Worm (Caenorhabditis elegans) whole organism, young adult: Measurements from ENCODE around the gene F16G10.11.

Source experiments
- F10E7.11 ChIP-seq: sonication (generic microtip); optimal IDR thresholded peaks from 2 replicates; lab custom pipeline; 2017; ENCODE audit warnings: mild to moderate bottlenecking, missing genetic modification characterization, moderate library complexity, missing compliant biosample characterization
- F23B12.7 ChIP-seq: sonication (generic microtip); optimal IDR thresholded peaks from 2 replicates; lab custom pipeline; 2017; ENCODE audit warnings: missing genetic modification characterization, mild to moderate bottlenecking, missing compliant biosample characterization, antibody characterized with exemption, moderate library complexity; ENCODE audit not compliant: insufficient read depth
- F57A8.1 ChIP-seq: fragments of 200-800 bp; sonication (Bioruptor generic); optimal IDR thresholded peaks from 2 replicates; lab custom pipeline; 2018; ENCODE audit warnings: mild to moderate bottlenecking, missing genetic modification characterization, moderate library complexity, missing compliant biosample characterization
- K12H6.12 ChIP-seq: fragments of 200-800 bp; sonication (Bioruptor generic); optimal IDR thresholded peaks from 2 replicates; lab custom pipeline; 2018; ENCODE audit warnings: mild to moderate bottlenecking, missing genetic modification characterization, missing compliant biosample characterization
- Y53G8AR.9 ChIP-seq: fragments of 200-800 bp; sonication (Bioruptor generic); conservative IDR thresholded peaks from 2 replicates; pipeline ENCODE4 v1.3.6; 2022; ENCODE audit warnings: missing genetic modification reagents, missing genetic modification characterization, missing compliant biosample characterization
- Y79H2A.3 ChIP-seq: fragments of 200-800 bp; sonication (Bioruptor generic); conservative IDR thresholded peaks from 2 replicates; pipeline ENCODE4 v1.3.6; 2022; ENCODE audit warnings: missing genetic modification reagents, missing genetic modification characterization, missing compliant biosample characterization
- aptf-3 ChIP-seq: fragments of 200-800 bp; sonication (Bioruptor generic); IDR thresholded peaks from 2 replicates; pipeline ENCODE4 v1.3.6; 2022; ENCODE audit warnings: missing genetic modification characterization, missing compliant biosample characterization
- attf-3 ChIP-seq: fragments of 200-800 bp; sonication (Bioruptor generic); conservative IDR thresholded peaks from 2 replicates; pipeline ENCODE4 v1.3.6; 2022; ENCODE audit warnings: missing genetic modification reagents, missing genetic modification characterization, missing compliant biosample characterization
- attf-5 ChIP-seq: fragments of 200-800 bp; sonication (Bioruptor generic); optimal IDR thresholded peaks from 2 replicates; lab custom pipeline; 2018; ENCODE audit warnings: mild to moderate bottlenecking, missing genetic modification characterization, missing compliant biosample characterization
- ccch-3 ChIP-seq: fragments of 200-800 bp; sonication (Bioruptor generic); optimal IDR thresholded peaks from 2 replicates; lab custom pipeline; 2018; ENCODE audit warnings: mild to moderate bottlenecking, missing genetic modification characterization, missing compliant biosample characterization
- cebp-2 ChIP-seq: fragments of 200-800 bp; sonication (Bioruptor generic); IDR thresholded peaks from 2 replicates; pipeline ENCODE4 v1.3.6; 2022; ENCODE audit warnings: missing genetic modification characterization, missing compliant biosample characterization
- ceh-91 ChIP-seq: fragments of 200-800 bp; sonication (Bioruptor generic); IDR thresholded peaks from 2 replicates; pipeline ENCODE4 v1.3.6; 2022; ENCODE audit warnings: missing genetic modification reagents, missing genetic modification characterization, missing compliant biosample characterization
- die-1 ChIP-seq: sonication (generic microtip); optimal IDR thresholded peaks from 2 replicates; lab custom pipeline; 2016; ENCODE audit warnings: missing genotype, mild to moderate bottlenecking, missing genetic modification characterization, missing compliant biosample characterization
- dox-1 ChIP-seq: fragments of 200-800 bp; sonication (Bioruptor generic); IDR thresholded peaks from 2 replicates; pipeline ENCODE4 v1.3.6; 2022; ENCODE audit warnings: missing genetic modification reagents, missing genetic modification characterization, missing compliant biosample characterization
- dpl-1 ChIP-seq: fragments of 150-350 bp; optimal IDR thresholded peaks from 2 replicates; lab custom pipeline; 2014; ENCODE audit warnings: missing biosample characterization, missing genetic modification reagents, missing genetic modification characterization
- egl-18 ChIP-seq: fragments of 200-800 bp; sonication (Bioruptor generic); IDR thresholded peaks from 2 replicates; pipeline ENCODE4 v1.3.6; 2022; ENCODE audit warnings: missing genetic modification reagents, missing genetic modification characterization, missing compliant biosample characterization
- egrh-3 ChIP-seq: fragments of 200-800 bp; sonication (Bioruptor generic); IDR thresholded peaks from 2 replicates; pipeline ENCODE4 v1.3.6; 2022; ENCODE audit warnings: missing genetic modification reagents, missing genetic modification characterization, missing compliant biosample characterization
- ekl-4 ChIP-seq: fragments of 200-800 bp; sonication (Bioruptor generic); IDR thresholded peaks from 2 replicates; pipeline ENCODE4 v1.3.6; 2022; ENCODE audit warnings: missing genetic modification reagents, missing genetic modification characterization, missing compliant biosample characterization
- ets-4 ChIP-seq: fragments of 200-800 bp; sonication (Bioruptor generic); optimal IDR thresholded peaks from 2 replicates; lab custom pipeline; 2018; ENCODE audit warnings: mild to moderate bottlenecking, missing genetic modification characterization, missing compliant biosample characterization
- fkh-3 ChIP-seq: sonication (generic microtip); optimal IDR thresholded peaks from 2 replicates; lab custom pipeline; 2016; ENCODE audit warnings: mild to moderate bottlenecking, missing genetic modification characterization, missing compliant biosample characterization
- hmg-20 ChIP-seq: fragments of 200-800 bp; sonication (Bioruptor generic); IDR thresholded peaks from 2 replicates; pipeline ENCODE4 v1.3.6; 2022; ENCODE audit warnings: missing genetic modification reagents, missing genetic modification characterization, missing compliant biosample characterization
- let-526 ChIP-seq: fragments of 200-800 bp; sonication (Bioruptor generic); IDR thresholded peaks from 2 replicates; pipeline ENCODE4 v1.3.6; 2022; ENCODE audit warnings: missing genetic modification reagents, missing genetic modification characterization, missing compliant biosample characterization
- let-607 ChIP-seq, 2 experiments: fragments of 200-800 bp in 1 of 2; sonication (Bioruptor generic) in 1 of 2; sonication (generic microtip) in 1 of 2; optimal IDR thresholded peaks; 2 replicates each; lab custom pipeline; 2016 to 2018; ENCODE audit warnings: mild to moderate bottlenecking in 2 of 2, missing compliant biosample characterization in 2 of 2, missing genetic modification characterization in 2 of 2, moderate library complexity in 2 of 2, missing genotype in 1 of 2
- lir-1 ChIP-seq: fragments of 200-800 bp; sonication (Bioruptor generic); conservative IDR thresholded peaks from 2 replicates; pipeline ENCODE4 v1.3.6; 2022; ENCODE audit warnings: missing genetic modification reagents, missing genetic modification characterization, missing compliant biosample characterization
- lsl-1 ChIP-seq: fragments of 200-800 bp; sonication (Bioruptor generic); optimal IDR thresholded peaks from 2 replicates; lab custom pipeline; 2018; ENCODE audit warnings: mild to moderate bottlenecking, missing genetic modification characterization, moderate library complexity, missing compliant biosample characterization
- lsy-27 ChIP-seq: sonication (generic microtip); optimal IDR thresholded peaks from 2 replicates; lab custom pipeline; 2017; ENCODE audit warnings: missing genetic modification characterization, mild to moderate bottlenecking, missing compliant biosample characterization, antibody characterized with exemption, missing genotype, borderline replicate concordance; ENCODE audit not compliant: insufficient read depth
- madf-10 ChIP-seq: sonication (generic microtip); optimal IDR thresholded peaks from 2 replicates; lab custom pipeline; 2016; ENCODE audit warnings: mild to moderate bottlenecking, missing genetic modification characterization, missing compliant biosample characterization
- nfyb-1 ChIP-seq: fragments of 200-800 bp; sonication (Bioruptor generic); IDR thresholded peaks from 2 replicates; pipeline ENCODE4 v1.3.6; 2022; ENCODE audit warnings: missing genetic modification reagents, missing genetic modification characterization, missing compliant biosample characterization
- nhr-27 ChIP-seq: fragments of 200-800 bp; sonication (Bioruptor generic); optimal IDR thresholded peaks from 2 replicates; lab custom pipeline; 2018; ENCODE audit warnings: mild to moderate bottlenecking, missing genetic modification characterization, moderate library complexity, missing compliant biosample characterization
- nhr-90 ChIP-seq: sonication (generic microtip); optimal IDR thresholded peaks from 2 replicates; lab custom pipeline; 2016; ENCODE audit warnings: missing genotype, mild to moderate bottlenecking, missing genetic modification characterization, missing compliant biosample characterization
- pha-4 ChIP-seq: fragments of 150-350 bp; sonication (generic microtip); optimal IDR thresholded peaks from 2 replicates; lab custom pipeline; 2014; ENCODE audit warnings: missing biosample characterization, missing genetic modification reagents, missing genetic modification characterization
- rec-8 ChIP-seq, 2 experiments: sonication (generic microtip); optimal IDR thresholded peaks; 2 replicates each; lab custom pipeline; 2016; ENCODE audit warnings: mild to moderate bottlenecking in 2 of 2, missing genetic modification characterization in 2 of 2, missing genetic modification reagents in 2 of 2, missing genotype in 2 of 2, missing biosample characterization in 1 of 2, missing compliant biosample characterization in 1 of 2, moderate library complexity in 1 of 2
- snpc-4 ChIP-seq, 5 experiments: fragments of 150-350 bp in 1 of 5; sonication (generic microtip) in 4 of 5; optimal IDR thresholded peaks; 2 replicates each; lab custom pipeline; 2014 to 2018; ENCODE audit warnings: missing genetic modification characterization in 5 of 5, missing biosample characterization in 3 of 5, antibody characterized with exemption in 2 of 5, mild to moderate bottlenecking in 2 of 5, missing compliant biosample characterization in 2 of 5, missing genotype in 2 of 5, moderate library complexity in 2 of 5, missing genetic modification reagents in 1 of 5
- sptf-2 ChIP-seq: fragments of 200-800 bp; sonication (Bioruptor generic); optimal IDR thresholded peaks from 2 replicates; lab custom pipeline; 2018; ENCODE audit warnings: mild to moderate bottlenecking, missing genetic modification characterization, missing compliant biosample characterization
- tbp1 ChIP-seq: fragments of 200-800 bp; sonication (Bioruptor generic); optimal IDR thresholded peaks from 2 replicates; lab custom pipeline; 2018; ENCODE audit warnings: mild to moderate bottlenecking, missing genetic modification characterization, missing compliant biosample characterization
- ztf-18 ChIP-seq: sonication (generic microtip); optimal IDR thresholded peaks from 2 replicates; lab custom pipeline; 2016; ENCODE audit warnings: missing genotype, mild to moderate bottlenecking, missing genetic modification characterization, missing compliant biosample characterization
- ztf-22 ChIP-seq: fragments of 200-800 bp; sonication (Bioruptor generic); optimal IDR thresholded peaks from 2 replicates; lab custom pipeline; 2018; ENCODE audit warnings: mild to moderate bottlenecking, missing genetic modification characterization, moderate library complexity, missing compliant biosample characterization
- ztf-25 ChIP-seq: fragments of 200-800 bp; sonication (Bioruptor generic); IDR thresholded peaks from 2 replicates; pipeline ENCODE4 v1.3.6; 2022; ENCODE audit warnings: missing genetic modification reagents, missing genetic modification characterization, missing compliant biosample characterization
- ztf-26 ChIP-seq: sonication (generic microtip); optimal IDR thresholded peaks from 2 replicates; lab custom pipeline; 2017; ENCODE audit warnings: missing genetic modification characterization, missing compliant biosample characterization
- ztf-3 ChIP-seq: fragments of 200-800 bp; sonication (Bioruptor generic); optimal IDR thresholded peaks from 2 replicates; lab custom pipeline; 2018; ENCODE audit warnings: mild to moderate bottlenecking, missing genetic modification characterization, missing compliant biosample characterization

The F16G10.11 gene

DNA sequence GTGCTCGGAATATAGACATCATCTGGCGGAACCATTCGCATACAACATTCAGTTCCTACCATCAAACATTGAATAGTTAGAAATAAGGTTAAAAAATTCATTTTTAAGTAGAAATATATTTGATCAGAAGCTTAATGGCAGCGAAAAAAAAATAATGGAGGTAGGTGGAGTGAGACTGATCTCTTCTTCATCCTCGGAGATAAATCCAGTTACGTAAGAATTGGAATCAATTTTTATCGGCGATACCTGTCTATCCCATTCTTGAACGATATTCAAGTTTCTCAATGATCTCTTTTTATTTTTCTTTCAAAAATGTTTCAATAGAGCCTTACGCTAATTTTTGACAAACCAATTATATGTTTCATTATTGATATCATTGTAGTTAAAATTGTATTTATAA lies 8.2 kb downstream of the F16G10.11 start, which contains the start of gene F16G10.9:
TSS of gene F16G10.9 (minus strand) at position 101 of the 400 bp plus-strand sequence.
- TF ChIP-seq attf-3 (GFP tag; lab: Robert Waterston, UW): no peak
- TF ChIP-seq ccch-3 (GFP tag; lab: Kevin White, UChicago): no peak
- no peak for TF ChIP-seq hmg-20 (GFP tag; lab: Robert Waterston, UW)
- no peak for TF ChIP-seq let-607 (tag; optimal IDR thresholded peaks at IDR 0.05; lab: Kevin White, UChicago)
- TF ChIP-seq ekl-4 (GFP tag; lab: Robert Waterston, UW): no peak
- TF ChIP-seq cebp-2 (GFP tag; lab: Robert Waterston, UW): no peak
- no peak for TF ChIP-seq pha-4 (tag; lab: Kevin White, UChicago)
- TF ChIP-seq attf-5 (GFP tag; lab: Kevin White, UChicago): no peak
- TF ChIP-seq Y53G8AR.9 (GFP tag; lab: Robert Waterston, UW): no peak
- no peak for TF ChIP-seq egl-18 (GFP tag; lab: Robert Waterston, UW)
- no peak for TF ChIP-seq ztf-3 (GFP tag; lab: Kevin White, UChicago)
- TF ChIP-seq die-1: no peak
- TF ChIP-seq lsy-27 (tag; lab: Kevin White, UChicago): no peak
- no peak for TF ChIP-seq ztf-22 (GFP tag; lab: Kevin White, UChicago)
- no peak for TF ChIP-seq nfyb-1
- no peak for TF ChIP-seq dpl-1 (GFP tag; lab: Kevin White, UChicago)
- no peak for TF ChIP-seq ceh-91 (GFP tag; lab: Robert Waterston, UW)
- TF ChIP-seq, all 124 proteins: peak for 0

DNA sequence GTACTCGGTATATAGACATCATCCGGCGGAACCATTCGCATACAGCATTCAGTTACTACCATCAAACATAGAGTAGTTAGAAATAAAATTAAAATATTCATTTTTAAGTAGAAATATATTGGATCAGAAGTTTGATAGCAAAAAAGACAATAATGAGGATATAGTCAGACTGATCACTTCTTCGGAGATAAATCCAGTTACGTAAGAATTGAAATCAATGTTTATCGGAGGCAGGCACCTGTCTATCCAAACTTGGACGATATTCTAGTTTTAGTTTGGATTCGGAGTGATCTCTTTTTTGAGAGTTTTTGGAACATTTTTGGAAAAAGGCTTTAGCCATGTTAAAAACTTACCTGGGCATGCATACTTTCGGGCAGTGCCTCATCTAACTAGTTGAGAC lies 10.4 kb downstream of the F16G10.11 start, which contains the start of gene F16G10.8:
TSS of gene F16G10.8 (minus strand) at position 101 of the 400 bp plus-strand sequence.
- TF ChIP-seq let-526 (GFP tag; lab: Robert Waterston, UW) (no peak), ztf-25 (GFP tag; lab: Robert Waterston, UW) (no peak), lir-1 (GFP tag; lab: Robert Waterston, UW) (no peak), F23B12.7 (tag; lab: Kevin White, UChicago) (no peak), aptf-3 (no peak), F57A8.1 (no peak)

DNA sequence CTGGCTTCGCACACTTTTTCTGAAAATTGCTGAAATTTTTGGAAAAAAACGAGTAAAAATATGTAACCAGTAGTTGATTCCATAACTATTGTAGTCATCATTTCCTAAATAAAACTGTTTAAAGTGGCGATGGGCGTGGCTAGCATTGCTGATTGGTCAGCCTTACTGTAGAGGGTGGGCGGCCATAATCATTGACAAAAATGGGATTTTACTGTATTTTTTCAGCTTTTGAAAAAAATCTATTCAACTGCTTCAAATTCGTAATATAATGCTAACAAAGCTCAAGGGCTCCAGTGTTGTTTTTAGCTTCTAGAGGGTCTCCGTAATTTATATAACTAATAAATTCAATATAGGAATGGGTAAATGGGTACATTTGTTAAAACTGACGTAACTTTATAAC lies 13.5 kb downstream of the F16G10.11 start, which contains the start of gene F16G10.7:
TSS of gene F16G10.7 (minus strand) at position 101 of the 400 bp plus-strand sequence.
- TF ChIP-seq K12H6.12 (no peak), tbp1 (GFP tag; lab: Kevin White, UChicago) (no peak), ets-4 (GFP tag; lab: Kevin White, UChicago) (no peak), lsl-1 (no peak), nhr-27 (no peak), ccch-3 (GFP tag; lab: Kevin White, UChicago) (no peak), F10E7.11 (tag; lab: Kevin White, UChicago) (no peak)

DNA sequence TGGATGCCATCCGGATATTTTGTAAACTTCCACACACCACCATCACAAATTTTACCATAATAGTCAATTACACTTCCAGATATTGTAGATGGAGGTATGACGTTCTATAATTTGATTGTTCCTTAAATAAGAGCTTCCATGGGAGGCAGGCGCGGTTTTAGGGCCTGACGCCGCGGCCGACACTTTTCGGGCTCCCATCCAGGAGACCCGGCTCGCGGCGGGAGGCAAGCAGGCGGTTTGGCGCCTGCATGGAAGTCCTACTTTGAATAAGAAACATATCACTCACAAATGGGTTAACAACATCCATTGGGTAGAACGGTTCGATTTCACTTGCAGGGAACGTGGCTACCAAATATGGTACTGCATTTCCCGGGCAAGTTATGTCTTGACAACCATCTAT lies 14.0 kb downstream of the F16G10.11 start:
- TF ChIP-seq ztf-26 (tag; lab: Kevin White, UChicago) (no peak), egrh-3 (GFP tag; lab: Robert Waterston, UW) (peak; percentile 55; the same call in 1 of the 2 replicates)

DNA sequence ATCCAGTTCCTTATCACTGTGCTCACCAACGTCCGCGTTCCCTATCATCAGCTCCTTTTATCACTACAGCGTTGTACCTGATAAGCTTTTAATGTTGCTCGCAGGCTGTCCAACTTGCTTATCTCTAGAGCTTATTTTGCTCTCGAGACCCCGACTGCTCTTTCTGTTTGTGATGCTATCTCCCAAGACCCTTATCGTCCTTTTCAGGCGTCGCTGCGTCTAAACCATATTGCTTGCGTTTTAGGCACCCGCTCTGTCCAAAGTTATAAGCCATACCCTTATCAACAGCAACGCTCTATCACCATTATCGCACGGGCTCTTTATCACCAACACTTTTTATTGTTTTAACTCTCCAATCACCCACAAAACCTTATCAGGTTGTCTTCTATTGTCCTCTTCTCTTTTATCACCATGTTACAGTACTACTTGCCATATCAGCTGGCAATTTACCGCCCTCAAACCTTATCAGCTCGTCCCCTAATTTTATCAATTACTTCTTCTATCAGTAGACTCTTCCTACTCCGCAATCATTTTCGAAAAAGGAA lies 15.2 kb downstream of the F16G10.11 start:
- peak; percentile 91 for TF ChIP-seq nfyb-1
- peak; percentile 41 for TF ChIP-seq madf-10 (tag; lab: Kevin White, UChicago)
- TF ChIP-seq snpc-4 (GFP tag; optimal IDR thresholded peaks at IDR 0.05; lab: Kevin White, UChicago): no peak
- TF ChIP-seq snpc-4 (tag; optimal IDR thresholded peaks at IDR 0.05; lab: Kevin White, UChicago): peak in 1 of 4 experiments; percentile 44
- TF ChIP-seq ztf-18: peak; percentile 12
- no peak for TF ChIP-seq fkh-3 (tag; lab: Kevin White, UChicago)
- peak; percentile 79 to 88 for TF ChIP-seq let-607 (tag; optimal IDR thresholded peaks at IDR 0.05; lab: Kevin White, UChicago)
- TF ChIP-seq Y79H2A.3: no peak
- peak; percentile 64 for TF ChIP-seq sptf-2 (GFP tag; lab: Kevin White, UChicago)
- peak; percentile 90; the same call in 1 of the 2 replicates for TF ChIP-seq dox-1
- peak; percentile 97 for TF ChIP-seq nhr-90
- TF ChIP-seq ztf-26 (tag; lab: Kevin White, UChicago): peak; percentile 19
- no peak for TF ChIP-seq rec-8 (tag; optimal IDR thresholded peaks at IDR 0.05; lab: Kevin White, UChicago)
- peak; percentile 80 for TF ChIP-seq ztf-3 (GFP tag; lab: Kevin White, UChicago)
